Fruit fly (Drosophila melanogaster) whole organism, adult: ENCODE results near the gene Mp.

Source experiments
- CG11617 ChIP-seq: fragments of 200-800 bp; sonication (Bioruptor generic); optimal IDR thresholded peaks from 2 replicates; lab custom pipeline; 2017; ENCODE audit warnings: mild to moderate bottlenecking, missing biosample characterization, missing genetic modification reagents, missing genetic modification characterization
- CG12768 ChIP-seq: fragments of 200-800 bp; sonication (Bioruptor generic); optimal IDR thresholded peaks from 2 replicates; lab custom pipeline; 2017; ENCODE audit warnings: missing biosample characterization, missing genetic modification characterization, mild to moderate bottlenecking, moderate library complexity, missing genetic modification reagents
- CG14711 ChIP-seq: fragments of 200-800 bp; sonication (Bioruptor generic); optimal IDR thresholded peaks from 2 replicates; lab custom pipeline; 2018; ENCODE audit warnings: missing biosample characterization, mild to moderate bottlenecking, missing genetic modification characterization, moderate library complexity
- CG1620 ChIP-seq: fragments of 200-800 bp; sonication (Bioruptor generic); optimal IDR thresholded peaks from 2 replicates; lab custom pipeline; 2016; ENCODE audit warnings: missing biosample characterization, missing genetic modification characterization
- CG33017 ChIP-seq: fragments of 200-800 bp; sonication (Bioruptor generic); optimal IDR thresholded peaks from 2 replicates; lab custom pipeline; 2018; ENCODE audit warnings: missing biosample characterization, mild to moderate bottlenecking, missing genetic modification characterization, moderate library complexity
- CG5204 ChIP-seq: fragments of 200-800 bp; sonication (Bioruptor generic); optimal IDR thresholded peaks from 2 replicates; lab custom pipeline; 2016; ENCODE audit warnings: missing biosample characterization, missing genetic modification characterization
- CG7045 ChIP-seq: fragments of 200-800 bp; sonication (Bioruptor generic); optimal IDR thresholded peaks from 2 replicates; lab custom pipeline; 2017; ENCODE audit warnings: missing biosample characterization, mild to moderate bottlenecking, missing genetic modification characterization
- CG7101 ChIP-seq: fragments of 200-800 bp; sonication (Bioruptor generic); optimal IDR thresholded peaks from 2 replicates; lab custom pipeline; 2018; ENCODE audit warnings: missing biosample characterization, mild to moderate bottlenecking, missing genetic modification characterization, moderate library complexity
- Clk ChIP-seq: fragments of 200-800 bp; sonication (Bioruptor generic); optimal IDR thresholded peaks from 2 replicates; lab custom pipeline; 2017; ENCODE audit warnings: missing biosample characterization, missing genetic modification characterization
- Crg-1 ChIP-seq: fragments of 200-800 bp; sonication (Bioruptor generic); optimal IDR thresholded peaks from 2 replicates; lab custom pipeline; 2016; ENCODE audit warnings: missing biosample characterization, missing genetic modification characterization
- Hr96 ChIP-seq: fragments of 200-800 bp; sonication (Bioruptor generic); optimal IDR thresholded peaks from 2 replicates; lab custom pipeline; 2016; ENCODE audit warnings: missing biosample characterization, missing genetic modification characterization
- Mnt ChIP-seq: fragments of 200-800 bp; sonication (Bioruptor generic); optimal IDR thresholded peaks from 2 replicates; lab custom pipeline; 2016; ENCODE audit warnings: missing biosample characterization, mild to moderate bottlenecking, missing genetic modification characterization
- bab1 ChIP-seq: fragments of 200-800 bp; sonication (Bioruptor generic); optimal IDR thresholded peaks from 3 replicates; lab custom pipeline; 2019; ENCODE audit warnings: missing biosample characterization, mild to moderate bottlenecking, missing genetic modification characterization, moderate library complexity
- cic ChIP-seq: fragments of 200-800 bp; sonication (Bioruptor generic); optimal IDR thresholded peaks from 2 replicates; lab custom pipeline; 2017; ENCODE audit warnings: missing biosample characterization, mild to moderate bottlenecking, missing genetic modification characterization, moderate library complexity
- cnc ChIP-seq, 2 experiments: fragments of >200 bp; optimal IDR thresholded peaks; 2 replicates each; lab custom pipeline; 2017
- kay ChIP-seq: fragments of 200-800 bp; sonication (Bioruptor generic); peaks from one replicate; lab custom pipeline; 2016; ENCODE audit warnings: missing biosample characterization, missing genetic modification characterization, borderline replicate concordance
- ovo ChIP-seq: fragments of 200-800 bp; sonication (Bioruptor generic); optimal IDR thresholded peaks from 2 replicates; lab custom pipeline; 2016; ENCODE audit warnings: missing biosample characterization, missing genetic modification characterization
- pad ChIP-seq: fragments of 200-800 bp; sonication (Bioruptor generic); optimal IDR thresholded peaks from 3 replicates; lab custom pipeline; 2017; ENCODE audit warnings: missing biosample characterization, missing genetic modification characterization, mild to moderate bottlenecking, moderate library complexity, missing genetic modification reagents
- tj ChIP-seq: fragments of 200-800 bp; sonication (Bioruptor generic); optimal IDR thresholded peaks from 3 replicates; lab custom pipeline; 2017; ENCODE audit warnings: missing biosample characterization, mild to moderate bottlenecking, missing genetic modification characterization, moderate library complexity
- toe ChIP-seq: fragments of 200-800 bp; sonication (Bioruptor generic); optimal IDR thresholded peaks from 2 replicates; lab custom pipeline; 2016; ENCODE audit warnings: missing biosample characterization, missing genetic modification characterization

Gene Mp

DNA sequence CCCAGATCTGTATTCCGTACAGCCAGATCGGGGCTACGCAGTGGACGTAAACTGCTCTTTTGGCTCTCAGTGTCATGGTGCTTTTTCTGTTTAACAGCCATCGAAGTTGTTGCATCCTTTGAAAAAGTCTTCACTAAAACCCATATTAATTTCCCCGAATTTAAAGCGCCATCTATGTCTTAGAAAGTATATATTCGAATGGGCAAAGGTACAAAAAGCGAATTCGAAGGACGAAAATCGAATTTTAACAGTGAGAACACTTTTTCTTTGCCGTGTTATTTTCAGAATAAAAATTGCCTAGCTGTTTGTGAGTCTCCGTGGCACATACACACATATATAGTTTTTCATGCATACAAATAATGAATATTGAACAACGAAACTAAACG lies 3.3 kb upstream of the Mp start:
- TF ChIP-seq cic (no peak), cnc (optimal IDR thresholded peaks at IDR 0.05; lab: Kevin White, UChicago) (no peak), Mnt (GFP tag; lab: Kevin White, UChicago) (no peak), bab1 (GFP tag; lab: Kevin White, UChicago) (no peak), CG12768 (GFP tag; lab: Kevin White, UChicago) (no peak), kay (GFP tag; lab: Kevin White, UChicago) (no peak), pad (GFP tag; lab: Kevin White, UChicago) (no peak), CG7101 (tag; lab: Kevin White, UChicago) (no peak), tj (GFP tag; lab: Kevin White, UChicago) (no peak), toe (GFP tag; lab: Kevin White, UChicago) (no peak)

DNA sequence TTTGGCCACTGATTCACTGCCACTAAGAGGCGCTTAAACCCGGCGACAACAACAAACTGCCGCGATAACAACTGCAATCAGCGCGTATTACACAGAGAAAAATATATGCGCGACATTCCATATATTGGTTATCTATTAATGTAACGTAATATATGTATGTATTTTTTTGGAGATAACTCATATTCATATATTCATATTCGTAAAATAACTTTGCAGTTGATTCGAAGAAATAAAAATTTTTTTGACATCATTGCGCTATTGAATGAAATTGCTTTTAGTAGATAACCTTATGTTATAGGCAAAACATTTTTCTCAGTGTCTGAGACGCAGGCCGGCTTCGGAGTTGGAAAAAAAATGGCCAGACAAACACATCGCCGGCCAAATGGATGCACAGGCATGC lies 1.7 kb upstream of the Mp start:
- TF ChIP-seq CG7101 (tag; lab: Kevin White, UChicago) (no peak), CG14711 (tag; lab: Kevin White, UChicago) (no peak), Mnt (GFP tag; lab: Kevin White, UChicago) (no peak), bab1 (GFP tag; lab: Kevin White, UChicago) (no peak), cnc (optimal IDR thresholded peaks at IDR 0.05; lab: Kevin White, UChicago) (no peak), kay (GFP tag; lab: Kevin White, UChicago) (peak; percentile 0), Hr96 (GFP tag; lab: Kevin White, UChicago) (no peak)

DNA sequence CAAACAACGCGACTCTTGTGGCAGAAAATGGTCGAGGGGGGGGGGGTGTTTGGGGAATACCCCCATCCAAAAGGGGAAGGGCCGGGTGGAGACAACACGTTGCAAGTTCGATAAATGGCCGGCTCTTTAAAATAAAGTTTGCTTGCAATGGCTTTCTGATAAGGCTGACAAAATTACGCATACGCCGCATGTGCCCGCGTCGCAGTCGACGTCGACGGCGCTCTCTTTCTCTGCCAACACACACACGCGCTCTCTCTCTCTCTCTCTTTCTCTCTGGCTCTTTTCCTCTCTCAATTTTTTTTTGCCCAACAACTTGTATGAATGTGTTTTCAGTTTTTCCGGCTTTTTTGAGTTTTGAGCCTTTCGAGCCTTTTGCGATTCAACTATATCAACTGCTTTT lies 1.2 kb upstream of the Mp start:
- TF ChIP-seq CG5204 (GFP tag; lab: Kevin White, UChicago) (no peak), Hr96 (GFP tag; lab: Kevin White, UChicago) (no peak), CG1620 (GFP tag; lab: Kevin White, UChicago) (no peak), cnc (optimal IDR thresholded peaks at IDR 0.05; lab: Kevin White, UChicago) (no peak), kay (GFP tag; lab: Kevin White, UChicago) (no peak), CG11617 (GFP tag; lab: Kevin White, UChicago) (no peak), Clk (no peak), pad (GFP tag; lab: Kevin White, UChicago) (no peak), Mnt (GFP tag; lab: Kevin White, UChicago) (no peak), CG14711 (tag; lab: Kevin White, UChicago) (no peak), toe (GFP tag; lab: Kevin White, UChicago) (no peak)

DNA sequence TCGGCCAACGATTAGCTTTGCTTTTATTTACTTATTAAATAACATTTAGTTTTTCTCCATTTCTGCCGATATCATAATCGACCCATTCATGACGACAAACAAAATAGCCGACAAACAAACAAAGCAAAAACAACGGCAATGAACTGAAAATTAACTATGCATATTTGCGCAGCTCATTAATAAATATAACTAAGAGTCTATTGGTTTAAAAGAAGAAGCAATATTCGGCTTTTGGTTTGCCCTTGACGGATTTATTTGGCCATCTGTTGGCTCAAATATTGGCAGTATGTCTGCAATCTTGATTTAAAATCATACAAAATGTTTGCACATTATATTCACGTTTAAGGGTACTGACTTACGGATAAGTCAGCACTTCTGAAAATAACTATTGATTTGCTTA lies 1.4 kb downstream of the Mp start:
- TF ChIP-seq kay (GFP tag; lab: Kevin White, UChicago) (no peak), cnc (optimal IDR thresholded peaks at IDR 0.05; lab: Kevin White, UChicago) (no peak), toe (GFP tag; lab: Kevin White, UChicago) (no peak), CG1620 (GFP tag; lab: Kevin White, UChicago) (no peak), Mnt (GFP tag; lab: Kevin White, UChicago) (no peak), CG11617 (GFP tag; lab: Kevin White, UChicago) (no peak), Hr96 (GFP tag; lab: Kevin White, UChicago) (no peak), CG33017 (tag; lab: Kevin White, UChicago) (no peak), CG7045 (GFP tag; lab: Kevin White, UChicago) (no peak), bab1 (GFP tag; lab: Kevin White, UChicago) (no peak)

DNA sequence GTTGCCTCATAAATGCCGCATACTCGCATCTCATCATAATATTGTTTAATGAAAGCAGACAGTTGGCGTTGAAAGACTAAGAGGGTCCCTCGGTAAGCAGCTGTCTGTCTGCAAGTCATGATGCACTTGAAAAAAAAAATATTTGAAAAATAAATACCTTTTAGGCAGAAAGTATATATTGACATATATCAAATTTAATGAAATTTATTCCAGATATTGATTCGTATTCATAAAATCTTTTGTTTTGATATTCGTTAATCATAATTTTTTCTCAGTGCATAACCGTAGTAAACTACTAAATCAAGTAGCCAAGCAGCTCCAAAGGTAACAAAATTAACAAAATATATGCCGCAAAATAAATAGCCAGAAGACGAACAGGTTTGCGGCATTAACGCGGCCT lies 3.2 kb downstream of the Mp start:
- TF ChIP-seq CG5204 (GFP tag; lab: Kevin White, UChicago) (no peak), Crg-1 (no peak), bab1 (GFP tag; lab: Kevin White, UChicago) (no peak), cic (no peak), Hr96 (GFP tag; lab: Kevin White, UChicago) (no peak), kay (GFP tag; lab: Kevin White, UChicago) (no peak), ovo (GFP tag; lab: Kevin White, UChicago) (no peak), CG33017 (tag; lab: Kevin White, UChicago) (no peak), CG7045 (GFP tag; lab: Kevin White, UChicago) (no peak), tj (GFP tag; lab: Kevin White, UChicago) (no peak), Mnt (GFP tag; lab: Kevin White, UChicago) (no peak), cnc (optimal IDR thresholded peaks at IDR 0.05; lab: Kevin White, UChicago) (no peak), Clk (no peak), CG14711 (tag; lab: Kevin White, UChicago) (no peak), toe (GFP tag; lab: Kevin White, UChicago) (no peak)

DNA sequence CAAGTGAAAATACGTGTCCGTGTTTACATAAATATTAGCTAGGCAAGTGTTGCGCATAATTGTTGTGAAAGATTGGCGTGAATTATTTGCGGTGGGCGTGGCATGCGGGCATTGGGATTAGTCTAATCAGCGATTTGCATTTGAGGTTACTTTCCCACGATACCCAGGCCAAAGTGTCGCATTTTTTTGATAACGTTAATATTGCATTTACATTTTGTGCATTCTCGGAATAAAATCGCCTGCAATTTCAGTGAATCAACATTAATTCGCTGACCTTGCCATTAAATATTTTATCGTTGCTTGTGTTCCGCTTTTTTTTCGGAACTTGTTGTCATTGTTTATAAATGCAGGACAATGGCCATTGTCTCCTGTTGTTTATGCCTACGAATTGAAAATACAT lies 3.7 kb downstream of the Mp start:
- TF ChIP-seq kay (GFP tag; lab: Kevin White, UChicago) (no peak), Hr96 (GFP tag; lab: Kevin White, UChicago) (no peak), tj (GFP tag; lab: Kevin White, UChicago) (peak; percentile 81), toe (GFP tag; lab: Kevin White, UChicago) (no peak)

DNA sequence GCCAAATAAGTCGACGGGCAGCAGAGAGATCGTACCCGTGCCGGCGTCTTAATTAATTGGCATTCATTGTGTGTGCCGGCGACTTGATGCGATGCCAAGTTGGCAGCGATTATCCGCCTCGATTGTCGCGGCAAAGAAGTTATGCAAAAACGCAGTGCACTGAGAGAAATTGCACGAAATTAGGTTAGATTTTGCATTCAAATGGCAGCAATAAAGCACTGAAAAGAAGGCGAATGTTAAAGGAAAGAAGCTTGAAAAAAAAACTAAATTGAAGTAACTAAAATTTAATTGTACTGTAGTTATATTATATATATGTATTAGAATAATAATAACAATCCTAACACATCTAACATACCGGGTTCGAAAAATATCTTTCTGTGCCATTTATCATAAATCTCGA lies 4.5 kb downstream of the Mp start:
- no peak for TF ChIP-seq kay (GFP tag; lab: Kevin White, UChicago)
- no peak for TF ChIP-seq CG5204 (GFP tag; lab: Kevin White, UChicago)
- no peak for TF ChIP-seq cic
- no peak for TF ChIP-seq Crg-1
- no peak for TF ChIP-seq bab1 (GFP tag; lab: Kevin White, UChicago)
- TF ChIP-seq ovo (GFP tag; lab: Kevin White, UChicago), result no peak
- TF ChIP-seq CG1620 (GFP tag; lab: Kevin White, UChicago), result no peak
- TF ChIP-seq Hr96 (GFP tag; lab: Kevin White, UChicago), result no peak
- TF ChIP-seq Mnt (GFP tag; lab: Kevin White, UChicago), result no peak
- TF ChIP-seq CG7101 (tag; lab: Kevin White, UChicago), result no peak
- no peak for TF ChIP-seq cnc (optimal IDR thresholded peaks at IDR 0.05; lab: Kevin White, UChicago)
- no peak for TF ChIP-seq CG33017 (tag; lab: Kevin White, UChicago)
- TF ChIP-seq Clk, result no peak
- no peak for TF ChIP-seq tj (GFP tag; lab: Kevin White, UChicago)
- TF ChIP-seq CG7045 (GFP tag; lab: Kevin White, UChicago), result no peak
- no peak for TF ChIP-seq CG14711 (tag; lab: Kevin White, UChicago)
- TF ChIP-seq toe (GFP tag; lab: Kevin White, UChicago), result no peak
- TF ChIP-seq CG12768 (GFP tag; lab: Kevin White, UChicago), result no peak
- TF ChIP-seq CG11617 (GFP tag; lab: Kevin White, UChicago), result no peak
- TF ChIP-seq pad (GFP tag; lab: Kevin White, UChicago), result no peak
